Worm (Caenorhabditis elegans): ENCODE measurements around the gene osg-1.

osg-1 gene

ce11 chrIII:5506023-5506597 is 18.8 kb downstream of the osg-1 start (continued):
- TF ChIP-seq ccch-3 (GFP tag; optimal IDR thresholded peaks at IDR 0.05) (no peak), nfyb-1 (GFP tag; IDR thresholded peaks at IDR 0.05) (peak; percentile 73; the same call in 1 of the 2 replicates), F57C9.4 (tag; optimal IDR thresholded peaks at IDR 0.05) (peak; percentile 52), lir-1 (GFP tag; conservative IDR thresholded peaks at IDR 0.05) (0 out of 2 replicates have a peak, but pooled peaks have one; percentile 12), ama-1 (optimal IDR thresholded peaks at IDR 0.05) (peak; percentile 89), ama-1 (GFP tag; optimal IDR thresholded peaks at IDR 0.05) (no peak), ceh-40 (GFP tag; IDR thresholded peaks at IDR 0.05) (no peak), hrde-1 (tag; optimal IDR thresholded peaks at IDR 0.05; ENCODE audit: borderline replicate concordance) (peak; percentile 29), xnd-1 (tag; optimal IDR thresholded peaks at IDR 0.05) (no peak), fkh-3 (tag; optimal IDR thresholded peaks at IDR 0.05) (peak; percentile 37), egrh-3 (GFP tag; IDR thresholded peaks at IDR 0.05) (peak; percentile 4; the same call in 1 of the 2 replicates), snpc-3.4 (tag; optimal IDR thresholded peaks at IDR 0.05) (peak; percentile 7), aptf-2 (GFP tag; conservative IDR thresholded peaks at IDR 0.05) (no peak), snpc-4 (GFP tag; optimal IDR thresholded peaks at IDR 0.05) (no peak), snpc-4 (tag; optimal IDR thresholded peaks at IDR 0.05) (peak in 1 of 4 experiments; percentile 12), cebp-2 (GFP tag; IDR thresholded peaks at IDR 0.05) (peak; percentile 77; the same call in 1 of the 2 replicates), sea-2 (GFP tag; IDR thresholded peaks at IDR 0.05) (no peak), lin-54 (GFP tag; optimal IDR thresholded peaks at IDR 0.05) (peak; percentile 37), zim-3 (tag; optimal IDR thresholded peaks at IDR 0.05) (peak; percentile 40), mcd-1 (GFP tag; IDR thresholded peaks at IDR 0.05) (peak; percentile 37; the same call in 1 of the 2 replicates), hmg-20 (GFP tag; IDR thresholded peaks at IDR 0.05) (peak; percentile 62; the same call in 1 of the 2 replicates), dpff-1 (tag; optimal IDR thresholded peaks at IDR 0.05) (peak; percentile 46), Y53G8AR.9 (GFP tag; conservative IDR thresholded peaks at IDR 0.05) (peak; percentile 89; the same call in 1 of the 2 replicates), athp-1 (tag; optimal IDR thresholded peaks at IDR 0.05) (peak; percentile 3), madf-6 (GFP tag; IDR thresholded peaks at IDR 0.05) (peak; percentile 46; the same call in 1 of the 2 replicates), lin-35 (GFP tag; optimal IDR thresholded peaks at IDR 0.05) (peak in 1 of 3 experiments; percentile 9), D2030.7 (GFP tag; IDR thresholded peaks at IDR 0.05) (no peak), B0336.3 (GFP tag; IDR thresholded peaks at IDR 0.05) (peak; percentile 75), pbrm-1 (GFP tag; IDR thresholded peaks at IDR 0.05) (peak; percentile 57; the same call in 1 of the 2 replicates), chd-7 (tag; optimal IDR thresholded peaks at IDR 0.05) (peak; percentile 65), somi-1 (GFP tag; optimal IDR thresholded peaks at IDR 0.05) (no peak), Y95B8A.8 (GFP tag; IDR thresholded peaks at IDR 0.05) (0 out of 2 replicates have a peak, but pooled peaks have one; percentile 36), nhr-90 (tag; optimal IDR thresholded peaks at IDR 0.05) (peak; percentile 52), ztf-18 (tag; optimal IDR thresholded peaks at IDR 0.05) (no peak), nhr-179 (tag; optimal IDR thresholded peaks at IDR 0.05) (peak; percentile 63), K11D2.4 (GFP tag; IDR thresholded peaks at IDR 0.05) (no peak), madf-10 (tag; optimal IDR thresholded peaks at IDR 0.05) (peak; percentile 50), gei-17 (GFP tag; optimal IDR thresholded peaks at IDR 0.05) (peak; percentile 62), hsf-1 (GFP tag; IDR thresholded peaks at IDR 0.05) (0 out of 2 replicates have a peak, but pooled peaks have one; percentile 6), ZK185.1 (tag; optimal IDR thresholded peaks at IDR 0.05; ENCODE audit: poor library complexity, severe bottlenecking) (peak; percentile 35)
